Fruit fly (Drosophila melanogaster) whole organism, embryonic: ENCODE data around the gene Cul2.

Experiments
- Bgb ChIP-seq: fragments of 200-800 bp; sonication (Bioruptor generic); IDR thresholded peaks from 2 replicates; pipeline ENCODE4 v1.3.6; 2022; ENCODE audit warnings: missing biosample characterization, missing genetic modification characterization; ENCODE audit not compliant: partially characterized antibody
- CG10274 ChIP-seq: fragments of 200-800 bp; sonication (Bioruptor generic); optimal IDR thresholded peaks from 3 replicates; lab custom pipeline; 2017; ENCODE audit warnings: missing biosample characterization, mild to moderate bottlenecking, missing genetic modification characterization
- CG11695 ChIP-seq: fragments of 200-800 bp; sonication (Bioruptor generic); IDR thresholded peaks from 3 replicates; pipeline ENCODE4 v1.3.6; 2022; ENCODE audit warnings: missing biosample characterization, missing genetic modification characterization
- CG12155 ChIP-seq: fragments of 200-800 bp; sonication (Bioruptor generic); optimal IDR thresholded peaks from 3 replicates; lab custom pipeline; 2016; ENCODE audit warnings: missing biosample characterization, missing genetic modification characterization
- CG13287 ChIP-seq: fragments of 200-800 bp; sonication (Bioruptor generic); IDR thresholded peaks from 2 replicates; pipeline ENCODE4 v1.3.6; 2022; ENCODE audit warnings: missing biosample characterization, missing genetic modification characterization; ENCODE audit not compliant: partially characterized antibody
- CG13624 ChIP-seq: fragments of 200-800 bp; sonication (Bioruptor generic); optimal IDR thresholded peaks from 2 replicates; lab custom pipeline; 2016; ENCODE audit warnings: missing biosample characterization, missing genetic modification characterization
- CG13775 ChIP-seq: fragments of 200-800 bp; sonication (Bioruptor generic); optimal IDR thresholded peaks from 3 replicates; lab custom pipeline; 2017; ENCODE audit warnings: missing biosample characterization, mild to moderate bottlenecking, missing genetic modification characterization
- CG15011 ChIP-seq: fragments of 200-800 bp; sonication (Bioruptor generic); optimal IDR thresholded peaks from 3 replicates; lab custom pipeline; 2018; ENCODE audit warnings: missing biosample characterization, mild to moderate bottlenecking, missing genetic modification characterization
- CG17912 ChIP-seq: fragments of 200-800 bp; sonication (Bioruptor generic); optimal IDR thresholded peaks from 2 replicates; lab custom pipeline; 2018; ENCODE audit warnings: missing biosample characterization, mild to moderate bottlenecking, missing genetic modification characterization
- CG31441 ChIP-seq: fragments of 200-800 bp; sonication (Bioruptor generic); IDR thresholded peaks from 2 replicates; pipeline ENCODE4 v1.3.6; 2022; ENCODE audit warnings: missing biosample characterization, missing genetic modification characterization
- CG32532 ChIP-seq: fragments of 200-800 bp; sonication (Bioruptor generic); IDR thresholded peaks from 2 replicates; pipeline ENCODE4 v1.3.6; 2022; ENCODE audit warnings: missing biosample characterization, missing genetic modification characterization
- CG3995 ChIP-seq: fragments of 200-800 bp; sonication (Bioruptor generic); optimal IDR thresholded peaks from 3 replicates; lab custom pipeline; 2016; ENCODE audit warnings: missing biosample characterization, missing genetic modification characterization
- CG4424 ChIP-seq: fragments of 200-800 bp; sonication (Bioruptor generic); optimal IDR thresholded peaks from 3 replicates; lab custom pipeline; 2016; ENCODE audit warnings: missing biosample characterization, missing genetic modification characterization
- CG6254 ChIP-seq: fragments of 200-800 bp; sonication (Bioruptor generic); optimal IDR thresholded peaks from 3 replicates; lab custom pipeline; 2017; ENCODE audit warnings: mild to moderate bottlenecking, missing biosample characterization, missing genetic modification reagents, missing genetic modification characterization
- CG6683 ChIP-seq: fragments of 200-800 bp; sonication (Bioruptor generic); optimal IDR thresholded peaks from 2 replicates; lab custom pipeline; 2017; ENCODE audit warnings: missing biosample characterization, mild to moderate bottlenecking, missing genetic modification characterization, missing genetic modification reagents
- CG6791 ChIP-seq: fragments of 200-800 bp; sonication (Bioruptor generic); IDR thresholded peaks from 3 replicates; pipeline ENCODE4 v1.3.6; 2022; ENCODE audit warnings: missing biosample characterization, missing genetic modification characterization; ENCODE audit not compliant: partially characterized antibody
- CkIIα-i1 ChIP-seq: fragments of 200-800 bp; sonication (Bioruptor generic); IDR thresholded peaks from 2 replicates; pipeline ENCODE4 v1.3.6; 2022; ENCODE audit warnings: missing biosample characterization, missing genetic modification characterization
- Dad ChIP-seq: fragments of 200-800 bp; sonication (Bioruptor generic); optimal IDR thresholded peaks from 3 replicates; lab custom pipeline; 2016; ENCODE audit warnings: missing biosample characterization, missing genetic modification characterization
- ERR ChIP-seq: fragments of 200-800 bp; sonication (Bioruptor generic); optimal IDR thresholded peaks from 2 replicates; lab custom pipeline; 2016; ENCODE audit warnings: missing biosample characterization, missing genetic modification characterization
- HmgZ ChIP-seq: fragments of 200-800 bp; sonication (Bioruptor generic); optimal IDR thresholded peaks from 2 replicates; lab custom pipeline; 2018; ENCODE audit warnings: missing biosample characterization, mild to moderate bottlenecking, missing genetic modification characterization
- Jarid2 ChIP-seq: fragments of 200-800 bp; sonication (Bioruptor generic); optimal IDR thresholded peaks from 3 replicates; lab custom pipeline; 2017; ENCODE audit warnings: mild to moderate bottlenecking, missing biosample characterization, missing genetic modification reagents, missing genetic modification characterization
- Med ChIP-seq: fragments of 200-800 bp; sonication (Bioruptor generic); peaks from one replicate; lab custom pipeline; 2016; ENCODE audit warnings: missing biosample characterization, missing genetic modification characterization, mild to moderate bottlenecking, inconsistent platforms, moderate library complexity
- Nf-YB ChIP-seq: fragments of 200-800 bp; sonication (Bioruptor generic); optimal IDR thresholded peaks from 3 replicates; lab custom pipeline; 2019; ENCODE audit warnings: missing biosample characterization, mild to moderate bottlenecking, missing genetic modification characterization, moderate library complexity
- Pdp1 ChIP-seq, 2 experiments: fragments of 200-800 bp; sonication (Bioruptor generic); optimal IDR thresholded peaks; 3 replicates each; lab custom pipeline; 2016; ENCODE audit warnings: missing biosample characterization in 2 of 2, missing genetic modification characterization in 2 of 2, mild to moderate bottlenecking in 1 of 2, moderate library complexity in 1 of 2
- bbx ChIP-seq: fragments of 200-800 bp; sonication (Bioruptor generic); IDR thresholded peaks from 2 replicates; pipeline ENCODE4 v1.3.6; 2022; ENCODE audit warnings: missing biosample characterization, missing genetic modification characterization; ENCODE audit not compliant: partially characterized antibody
- cad ChIP-seq: fragments of >200 bp; optimal IDR thresholded peaks from 2 replicates; lab custom pipeline; 2017; ENCODE audit warnings: missing biosample characterization, missing genetic modification characterization
- caup ChIP-seq: fragments of 200-800 bp; sonication (Bioruptor generic); optimal IDR thresholded peaks from 3 replicates; lab custom pipeline; 2017; ENCODE audit warnings: missing biosample characterization, mild to moderate bottlenecking, missing genetic modification characterization, moderate library complexity; ENCODE audit not compliant: severe bottlenecking
- cwo ChIP-seq: fragments of 200-800 bp; sonication (Bioruptor generic); optimal IDR thresholded peaks from 3 replicates; lab custom pipeline; 2017; ENCODE audit warnings: missing biosample characterization, missing genetic modification characterization, mild to moderate bottlenecking, moderate library complexity, missing genetic modification reagents
- eve ChIP-seq, 2 experiments: fragments of >200 bp; optimal IDR thresholded peaks; 2 replicates each; lab custom pipeline; 2017; ENCODE audit warnings: missing biosample characterization in 2 of 2, missing genetic modification characterization in 2 of 2
- exex ChIP-seq: fragments of 200-800 bp; sonication (Bioruptor generic); optimal IDR thresholded peaks from 4 replicates; lab custom pipeline; 2018; ENCODE audit warnings: missing biosample characterization, mild to moderate bottlenecking, missing genetic modification characterization, moderate library complexity
- fd96Cb ChIP-seq: fragments of 200-800 bp; sonication (Bioruptor generic); optimal IDR thresholded peaks from 2 replicates; lab custom pipeline; 2018; ENCODE audit warnings: missing biosample characterization, mild to moderate bottlenecking, missing genetic modification characterization, moderate library complexity
- grn ChIP-seq: fragments of 200-800 bp; sonication (Bioruptor generic); optimal IDR thresholded peaks from 3 replicates; lab custom pipeline; 2017; ENCODE audit warnings: missing biosample characterization, missing genetic modification characterization
- inv ChIP-seq: fragments of 200-800 bp; sonication (Bioruptor generic); IDR thresholded peaks from 2 replicates; pipeline ENCODE4 v1.3.6; 2022; ENCODE audit warnings: missing biosample characterization, missing genetic modification characterization; ENCODE audit not compliant: partially characterized antibody
- mirr ChIP-seq: fragments of 200-800 bp; sonication (Bioruptor generic); optimal IDR thresholded peaks from 3 replicates; lab custom pipeline; 2018; ENCODE audit warnings: missing biosample characterization, mild to moderate bottlenecking, missing genetic modification characterization
- pan ChIP-seq, 4 experiments: fragments of >200 bp in 3 of 4; fragments of 200-800 bp in 1 of 4; sonication (Bioruptor generic) in 1 of 4; optimal IDR thresholded peaks in 3 of 4; IDR thresholded peaks in 1 of 4; 2 replicates each; pipeline versions ENCODE4 v1.3.6 to Lab custom; 2017 to 2022; ENCODE audit warnings: missing biosample characterization in 2 of 4, missing genetic modification characterization in 2 of 4, mixed read lengths in 1 of 4
- row ChIP-seq: fragments of 200-800 bp; sonication (Bioruptor generic); IDR thresholded peaks from 3 replicates; pipeline ENCODE4 v1.3.6; 2022; ENCODE audit warnings: missing biosample characterization, missing genetic modification characterization
- sd ChIP-seq: fragments of 200-800 bp; sonication (Bioruptor generic); optimal IDR thresholded peaks from 3 replicates; lab custom pipeline; 2018; ENCODE audit warnings: missing biosample characterization, mild to moderate bottlenecking, missing genetic modification characterization, moderate library complexity
- sens ChIP-seq: fragments of 200-800 bp; sonication (Bioruptor generic); peaks from one replicate; lab custom pipeline; 2016; ENCODE audit warnings: missing biosample characterization, missing genetic modification characterization
- sens-2 ChIP-seq: fragments of 200-800 bp; sonication (Bioruptor generic); IDR thresholded peaks from 2 replicates; pipeline ENCODE4 v1.3.6; 2022; ENCODE audit warnings: missing biosample characterization, missing genetic modification characterization
- sug ChIP-seq: fragments of 200-800 bp; optimal IDR thresholded peaks from 2 replicates; lab custom pipeline; 2019; ENCODE audit warnings: missing biosample characterization, mild to moderate bottlenecking, missing genetic modification characterization, moderate library complexity
- tll ChIP-seq, 2 experiments: fragments of 200-800 bp in 1 of 2; fragments of >200 bp in 1 of 2; sonication (Bioruptor generic) in 1 of 2; optimal IDR thresholded peaks; 2 replicates each; lab custom pipeline; 2017 to 2019; ENCODE audit warnings: missing biosample characterization in 2 of 2, missing genetic modification characterization in 2 of 2, mild to moderate bottlenecking in 1 of 2, moderate library complexity in 1 of 2
- tna ChIP-seq: fragments of 200-800 bp; sonication (Bioruptor generic); IDR thresholded peaks from 2 replicates; pipeline ENCODE4 v1.3.6; 2022; ENCODE audit warnings: missing biosample characterization, missing genetic modification characterization; ENCODE audit not compliant: partially characterized antibody
- vfl ChIP-seq: fragments of 200-800 bp; sonication (Bioruptor generic); optimal IDR thresholded peaks from 2 replicates; lab custom pipeline; 2016; ENCODE audit warnings: missing biosample characterization, missing genetic modification characterization
- z ChIP-seq: fragments of 200-800 bp; sonication (Bioruptor generic); IDR thresholded peaks from 3 replicates; pipeline ENCODE4 v1.3.6; 2022; ENCODE audit warnings: missing biosample characterization, missing genetic modification characterization

The Cul2 gene

DNA sequence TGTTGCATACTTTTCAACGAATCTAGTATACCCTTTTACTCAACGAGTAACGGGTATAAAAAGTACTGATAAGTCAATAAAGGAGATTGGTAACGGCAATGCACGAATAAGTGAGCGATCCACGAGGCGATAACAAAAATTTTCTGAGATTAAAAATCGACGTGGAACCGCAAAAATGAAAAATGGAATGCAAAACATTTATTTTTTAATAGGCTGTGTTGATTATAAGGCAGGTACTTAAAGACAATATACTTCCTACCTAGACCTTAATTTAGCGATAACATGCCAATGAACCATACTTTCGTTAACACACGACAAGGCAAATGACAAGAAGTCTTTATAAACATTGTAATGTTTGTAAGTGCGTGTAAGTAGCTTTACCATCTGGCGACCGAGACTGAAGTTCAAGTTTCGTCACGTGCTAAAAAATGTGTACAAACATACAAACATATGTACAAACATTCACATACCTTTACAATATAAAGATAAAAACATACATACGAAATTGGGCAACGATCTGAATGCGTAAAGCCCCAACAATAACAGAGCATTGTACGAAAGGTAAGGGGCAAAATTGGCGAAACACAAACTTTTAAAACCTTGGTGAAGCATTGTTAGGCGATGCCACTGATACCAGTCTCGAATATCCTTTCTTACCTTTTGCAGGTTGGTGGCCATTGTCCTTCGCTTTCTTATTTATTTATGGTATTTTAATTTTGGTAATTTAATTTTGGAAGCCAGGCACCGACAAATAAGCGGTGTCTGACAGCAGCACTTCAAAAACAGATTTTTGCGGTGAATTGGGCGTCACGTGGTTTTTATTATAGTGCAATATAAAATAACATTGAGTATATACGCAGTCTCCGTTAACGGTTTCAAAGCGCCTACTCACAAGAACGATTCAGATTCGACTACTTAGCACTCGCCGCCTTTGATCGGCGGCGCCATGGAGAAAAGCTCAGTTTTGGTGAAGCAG, 35.5 kb upstream of the Cul2 start:
- TF ChIP-seq bbx: peak; percentile 38; the same call in 1 of the 2 replicates
- peak; percentile 4; the same call in 1 of the 3 replicates for TF ChIP-seq row (GFP tag; lab: Robert Waterston, UW)
- TF ChIP-seq eve (GFP tag; optimal IDR thresholded peaks at IDR 0.05; lab: Kevin White, UChicago): peak in 1 of 2 experiments; percentile 71
- TF ChIP-seq Med: peak; percentile 31
- peak; percentile 61 for TF ChIP-seq mirr (GFP tag; lab: Kevin White, UChicago)
- TF ChIP-seq exex (tag; lab: Kevin White, UChicago): peak; percentile 78
- TF ChIP-seq Jarid2: peak; percentile 41
- TF ChIP-seq pan (optimal IDR thresholded peaks at IDR 0.05; lab: Kevin White, UChicago): no peak
- TF ChIP-seq pan (GFP tag; optimal IDR thresholded peaks at IDR 0.05 in 1 of 2, IDR thresholded peaks at IDR 0.05 in 1 of 2): peak in 1 of 2 experiments; percentile 44
- no peak for TF ChIP-seq Dad (GFP tag; lab: Kevin White, UChicago)
- peak; percentile 6 for TF ChIP-seq CG15011 (GFP tag; lab: Kevin White, UChicago)
- TF ChIP-seq sug (tag; lab: Kevin White, UChicago): peak; percentile 57
- TF ChIP-seq CG32532 (GFP tag; lab: Robert Waterston, UW): peak; percentile 30; the same call in 1 of the 2 replicates
- TF ChIP-seq vfl (GFP tag; lab: Kevin White, UChicago): no peak
- TF ChIP-seq z (GFP tag; lab: Robert Waterston, UW): 0 out of 3 replicates have a peak, but pooled peaks have one; percentile 29
- TF ChIP-seq sens (GFP tag; lab: Kevin White, UChicago): peak; percentile 67
- TF ChIP-seq sd (tag; lab: Kevin White, UChicago): peak; percentile 91
- TF ChIP-seq cwo (GFP tag; lab: Kevin White, UChicago): peak; percentile 83
- TF ChIP-seq Pdp1 (GFP tag; optimal IDR thresholded peaks at IDR 0.05; lab: Kevin White, UChicago): peak in 1 of 2 experiments; percentile 19
- TF ChIP-seq CG6254 (GFP tag; lab: Kevin White, UChicago): no peak
- 0 out of 2 replicates have a peak, but pooled peaks have one; percentile 14 for TF ChIP-seq tna
- peak; percentile 34 for TF ChIP-seq CG12155 (GFP tag; lab: Kevin White, UChicago)
- TF ChIP-seq CG6683 (GFP tag; lab: Kevin White, UChicago): no peak
- TF ChIP-seq CG13287 (GFP tag; lab: Robert Waterston, UW): 0 out of 2 replicates have a peak, but pooled peaks have one; percentile 6
- no peak for TF ChIP-seq CkIIα-i1 (GFP tag; lab: Robert Waterston, UW)
- no peak for TF ChIP-seq CG31441 (GFP tag; lab: Robert Waterston, UW)
- TF ChIP-seq CG11695 (GFP tag; lab: Robert Waterston, UW): 0 out of 3 replicates have a peak, but pooled peaks have one; percentile 12
- TF ChIP-seq grn (GFP tag; lab: Kevin White, UChicago): peak; percentile 84
- TF ChIP-seq CG6791 (GFP tag; lab: Robert Waterston, UW): peak; percentile 33; the same call in 1 of the 3 replicates
- TF ChIP-seq, all 482 proteins: peak for 22

- TF ChIP-seq inv: no peak
- no peak for TF ChIP-seq CG13624 (GFP tag; lab: Kevin White, UChicago)
- no peak for TF ChIP-seq Nf-YB (GFP tag; lab: Kevin White, UChicago)
- no peak for TF ChIP-seq ERR (GFP tag; lab: Kevin White, UChicago)
- TF ChIP-seq CG10274 (GFP tag; lab: Kevin White, UChicago): no peak
- TF ChIP-seq CG4424 (GFP tag; lab: Kevin White, UChicago): peak; percentile 20
- TF ChIP-seq caup (GFP tag; lab: Kevin White, UChicago): peak; percentile 19
- no peak for TF ChIP-seq CG3995 (GFP tag; lab: Kevin White, UChicago)
- TF ChIP-seq CG13775: no peak
- peak; percentile 24 for TF ChIP-seq fd96Cb (tag; lab: Kevin White, UChicago)
- no peak for TF ChIP-seq cad (GFP tag; lab: Kevin White, UChicago)
- no peak for TF ChIP-seq sens-2 (GFP tag; lab: Robert Waterston, UW)
- no peak for TF ChIP-seq Bgb (GFP tag; lab: Robert Waterston, UW)
- peak; percentile 80 for TF ChIP-seq CG17912 (GFP tag; lab: Kevin White, UChicago)
- no peak for TF ChIP-seq tll (GFP tag; optimal IDR thresholded peaks at IDR 0.05; lab: Kevin White, UChicago)
- no peak for TF ChIP-seq HmgZ (tag; lab: Kevin White, UChicago)
These were observed 34.7 kb upstream of the Cul2 start, which contains the start of gene CG2201 for dm6 chr2L:21623685-21624471. CG2201 (minus strand) TSS chr2L:21624080.
